Fruit fly (Drosophila melanogaster) ovary, adult (tissue): ENCODE results near the gene Mdh2.
A peak's percentile ranks its signal among the peaks of the same experiment; 100 is the strongest.

Experiments
- CG17801 ChIP-seq: fragments of 200-800 bp; optimal IDR thresholded peaks from 2 replicates; lab custom pipeline; 2019; ENCODE audit warnings: missing biosample characterization, mild to moderate bottlenecking, missing genetic modification characterization, moderate library complexity; ENCODE audit not compliant: partially characterized antibody

Mdh2 gene

dm6 chr3R:18215900-18216299 is 10.3 kb upstream of the Mdh2 start, which contains the start of gene CG14314:
CG14314 (plus strand) TSS chr3R:18216142.
- no peak for TF ChIP-seq CG17801 (GFP tag; lab: Kevin White, UChicago)

dm6 chr3R:18220211-18220749 is 5.9 kb upstream of the Mdh2 start, which contains the start of the genes CG7988 and CG7183:
CG7988 (plus strand) TSS chr3R:18220526.
CG7183 (minus strand) TSS chr3R:18220699.
- TF ChIP-seq CG17801 (GFP tag; lab: Kevin White, UChicago), result peak; percentile 98

DNA sequence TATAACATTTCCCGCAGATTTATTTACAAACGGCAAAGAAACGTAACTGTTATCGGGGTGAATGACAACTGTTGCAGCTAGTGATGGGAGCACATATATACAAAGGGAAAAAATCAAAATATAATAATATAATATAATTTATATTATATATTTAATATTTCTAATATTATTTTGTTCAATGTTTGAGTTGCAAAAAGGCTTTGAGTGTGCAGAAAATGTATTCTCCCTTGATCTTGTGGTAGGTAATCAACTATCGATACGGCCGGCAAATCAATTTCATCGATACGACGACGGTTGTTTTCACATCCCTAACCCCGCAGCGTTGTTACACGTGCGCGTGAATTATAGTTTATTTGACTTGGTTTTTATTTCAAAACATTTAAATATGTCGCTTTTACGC is 2.8 kb upstream of the Mdh2 start, which contains the start of the genes mTerf5 and Non3:
Gene mTerf5 (minus strand): TSS at position 249 of the 400 bp plus-strand sequence.
Gene Non3 (plus strand): TSS at position 289 of the 400 bp plus-strand sequence.
- peak; percentile 73 for TF ChIP-seq CG17801 (GFP tag; lab: Kevin White, UChicago)

DNA sequence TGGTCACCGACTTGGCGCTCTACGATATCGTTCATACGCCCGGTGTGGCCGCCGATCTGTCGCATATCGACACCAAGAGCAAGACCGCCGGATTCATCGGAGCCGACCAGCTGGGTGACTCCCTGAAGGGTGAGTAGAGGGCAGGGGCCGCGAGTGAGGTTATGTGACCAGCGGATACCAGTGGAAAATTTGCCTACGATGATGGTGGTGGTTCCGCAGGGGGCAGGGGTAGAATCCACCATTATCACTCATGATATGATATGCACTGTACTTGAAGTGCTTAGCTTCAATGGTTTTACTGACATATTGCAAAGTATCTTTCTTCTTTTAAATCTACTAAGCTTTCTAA is 587 bp downstream of the Mdh2 start:
- no peak for TF ChIP-seq CG17801 (GFP tag; lab: Kevin White, UChicago)

DNA sequence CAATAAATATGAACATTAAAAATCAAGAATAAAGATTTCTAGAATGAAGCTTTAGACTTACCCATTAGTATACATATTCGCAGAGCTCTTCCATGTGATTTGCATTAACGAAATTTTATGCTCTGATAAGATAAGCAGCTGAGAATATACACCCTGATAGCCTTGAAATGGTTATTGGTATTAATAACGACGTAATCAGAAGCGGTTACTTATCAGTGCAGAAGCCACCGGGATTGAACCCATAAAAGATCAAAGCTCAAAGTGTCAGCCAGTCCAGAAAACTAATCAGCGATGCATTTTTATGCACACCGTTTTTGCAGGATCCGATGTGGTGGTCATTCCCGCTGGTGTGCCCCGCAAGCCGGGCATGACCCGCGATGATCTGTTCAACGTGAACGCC is 1.2 kb downstream of the Mdh2 start:
- no peak for TF ChIP-seq CG17801 (GFP tag; lab: Kevin White, UChicago)

- TF ChIP-seq CG17801 (GFP tag; lab: Kevin White, UChicago), result no peak
These were observed 2.6 kb downstream of the Mdh2 start for dm6 chr3R:18228713-18229222.

DNA sequence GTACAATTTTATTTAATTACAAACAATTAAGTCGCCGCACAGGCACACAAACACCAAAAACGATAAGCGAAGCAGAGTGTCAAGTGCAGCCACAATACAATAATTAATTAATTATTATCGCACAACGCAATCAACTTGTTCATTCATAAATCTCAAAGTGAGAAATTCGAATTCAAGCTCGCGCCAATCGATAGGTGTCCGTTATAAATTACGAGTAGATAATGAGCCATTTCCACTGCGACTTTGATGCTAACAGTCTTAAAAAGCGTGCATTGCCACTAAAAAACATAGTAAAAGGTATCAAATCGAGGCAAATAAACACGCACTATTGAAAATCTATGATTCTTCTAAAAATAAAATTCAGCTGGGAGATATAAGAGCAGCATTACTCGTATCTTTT is 4.0 kb downstream of the Mdh2 start:
- TF ChIP-seq CG17801 (GFP tag; lab: Kevin White, UChicago), result no peak

- no peak for TF ChIP-seq CG17801 (GFP tag; lab: Kevin White, UChicago)
These were observed 6.0 kb downstream of the Mdh2 start for dm6 chr3R:18232187-18232586.

- TF ChIP-seq CG17801 (GFP tag; lab: Kevin White, UChicago), result no peak
These were observed 8.6 kb downstream of the Mdh2 start for dm6 chr3R:18234699-18235257.

dm6 chr3R:18235879-18236278 is 9.7 kb downstream of the Mdh2 start, which contains the start of gene repo:
repo (plus strand) TSS chr3R:18236192.
- TF ChIP-seq CG17801 (GFP tag; lab: Kevin White, UChicago), result no peak

- peak; percentile 14 for TF ChIP-seq CG17801 (GFP tag; lab: Kevin White, UChicago)
These were observed 16.1 kb downstream of the Mdh2 start, which contains the start of the genes CG7156 and 14-3-3epsilon for dm6 chr3R:18242089-18242955. CG7156 (minus strand) TSS chr3R:18242159. 14-3-3epsilon (plus strand) TSS chr3R:18242531.

- TF ChIP-seq CG17801 (GFP tag; lab: Kevin White, UChicago), result no peak
These were observed 16.8 kb downstream of the Mdh2 start for dm6 chr3R:18243000-18243399.

- no peak for TF ChIP-seq CG17801 (GFP tag; lab: Kevin White, UChicago)
These were observed 17.5 kb downstream of the Mdh2 start for dm6 chr3R:18243718-18244170.

- TF ChIP-seq CG17801 (GFP tag; lab: Kevin White, UChicago), result peak; percentile 45
These were observed 18.2 kb downstream of the Mdh2 start for dm6 chr3R:18244171-18245043.
